Worm (Caenorhabditis elegans) whole organism, young adult: ENCODE measurements around the gene F53H1.3.

Experiments
- F49E8.2 ChIP-seq: sonication (generic microtip); optimal IDR thresholded peaks from 3 replicates; lab custom pipeline; 2017; ENCODE audit warnings: missing genetic modification characterization, mild to moderate bottlenecking, missing compliant biosample characterization, antibody characterized with exemption, moderate library complexity; ENCODE audit not compliant: insufficient read depth
- K12H6.12 ChIP-seq: fragments of 200-800 bp; sonication (Bioruptor generic); optimal IDR thresholded peaks from 2 replicates; lab custom pipeline; 2018; ENCODE audit warnings: mild to moderate bottlenecking, missing genetic modification characterization, missing compliant biosample characterization
- Y95B8A.8 ChIP-seq: fragments of 200-800 bp; sonication (Bioruptor generic); IDR thresholded peaks from 2 replicates; pipeline ENCODE4 v1.3.6; 2022; ENCODE audit warnings: missing genetic modification reagents, missing genetic modification characterization, missing compliant biosample characterization
- attf-5 ChIP-seq: fragments of 200-800 bp; sonication (Bioruptor generic); optimal IDR thresholded peaks from 2 replicates; lab custom pipeline; 2018; ENCODE audit warnings: mild to moderate bottlenecking, missing genetic modification characterization, missing compliant biosample characterization
- egl-44 ChIP-seq: fragments of 200-800 bp; sonication (Bioruptor generic); IDR thresholded peaks from 2 replicates; pipeline ENCODE4 v1.3.6; 2022; ENCODE audit warnings: missing genetic modification reagents, missing genetic modification characterization, missing compliant biosample characterization
- hsf-1 ChIP-seq: fragments of 200-800 bp; sonication (Bioruptor generic); IDR thresholded peaks from 2 replicates; pipeline ENCODE4 v1.3.6; 2022; ENCODE audit warnings: missing genetic modification reagents, missing genetic modification characterization, missing compliant biosample characterization
- lin-54 ChIP-seq: fragments of 200-800 bp; sonication (Bioruptor generic); optimal IDR thresholded peaks from 2 replicates; lab custom pipeline; 2018; ENCODE audit warnings: mild to moderate bottlenecking, missing genetic modification characterization, missing compliant biosample characterization
- madf-8 ChIP-seq: fragments of 200-800 bp; sonication (Bioruptor generic); conservative IDR thresholded peaks from 2 replicates; pipeline ENCODE4 v1.3.6; 2022; ENCODE audit warnings: missing genetic modification reagents, missing genetic modification characterization, missing compliant biosample characterization
- nhr-179 ChIP-seq: sonication (generic microtip); optimal IDR thresholded peaks from 2 replicates; lab custom pipeline; 2016; ENCODE audit warnings: mild to moderate bottlenecking, missing genetic modification characterization, missing compliant biosample characterization
- tbx-9 ChIP-seq: sonication (generic microtip); optimal IDR thresholded peaks from 2 replicates; lab custom pipeline; 2016; ENCODE audit warnings: borderline replicate concordance, missing genetic modification characterization, inconsistent platforms, missing compliant biosample characterization
- unc-62 ChIP-seq: fragments of 150-350 bp; optimal IDR thresholded peaks from 2 replicates; lab custom pipeline; 2014; ENCODE audit warnings: missing biosample characterization, missing genetic modification reagents, missing genetic modification characterization

DNA sequence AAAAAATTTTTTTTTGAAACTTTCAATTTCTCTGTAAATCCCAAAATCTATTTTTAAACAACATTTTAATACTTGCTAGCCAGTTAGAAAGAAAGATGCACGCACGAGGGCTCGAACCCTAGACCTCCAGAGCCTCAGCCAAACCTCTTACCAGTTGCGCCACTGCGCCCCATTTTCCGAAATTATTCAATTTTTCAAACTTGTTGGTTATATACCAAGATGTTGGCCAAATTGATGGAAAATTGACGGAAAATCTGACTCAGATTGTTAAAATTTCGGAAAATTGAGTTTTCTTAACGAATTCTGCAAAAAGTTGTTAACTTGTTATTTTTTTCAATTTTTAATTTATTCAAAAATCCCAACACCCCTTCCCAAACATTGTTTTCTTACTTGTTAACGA lies 36.8 kb downstream of the F53H1.3 start:
- TF ChIP-seq nhr-179 (tag; lab: Kevin White, UChicago) (no peak), K12H6.12 (tag; lab: Kevin White, UChicago) (no peak), F49E8.2 (no peak), Y95B8A.8 (GFP tag; lab: Robert Waterston, UW) (no peak), lin-54 (GFP tag; lab: Kevin White, UChicago) (no peak), madf-8 (no peak), tbx-9 (tag; lab: Kevin White, UChicago) (no peak), hsf-1 (GFP tag; lab: Robert Waterston, UW) (no peak), egl-44 (GFP tag; lab: Robert Waterston, UW) (no peak), unc-62 (GFP tag; lab: Kevin White, UChicago) (no peak), attf-5 (no peak)
